Worm (Caenorhabditis elegans) whole organism, young adult: ENCODE results near the gene maa-1.

ENCODE experiments used
- F39B2.1 ChIP-seq: fragments of 200-800 bp; sonication (Bioruptor generic); IDR thresholded peaks from 2 replicates; pipeline ENCODE4 v1.3.6; 2022; ENCODE audit warnings: missing genetic modification reagents, missing genetic modification characterization, missing compliant biosample characterization
- snpc-1.3 ChIP-seq: sonication (generic microtip); optimal IDR thresholded peaks from 2 replicates; lab custom pipeline; 2017; ENCODE audit warnings: missing genetic modification characterization, mild to moderate bottlenecking, missing compliant biosample characterization, antibody characterized with exemption, moderate library complexity, missing genotype, missing genetic modification reagents; ENCODE audit not compliant: insufficient read depth
- ztf-25 ChIP-seq: fragments of 200-800 bp; sonication (Bioruptor generic); IDR thresholded peaks from 2 replicates; pipeline ENCODE4 v1.3.6; 2022; ENCODE audit warnings: missing genetic modification reagents, missing genetic modification characterization, missing compliant biosample characterization

ce11 chrIII:11836054-11836453, 13.7 kb upstream of the maa-1 start:
- TF ChIP-seq F39B2.1 (GFP tag; lab: Robert Waterston, UW) (no peak), ztf-25 (no peak), snpc-1.3 (tag; lab: Kevin White, UChicago) (no peak)
